Fruit fly (Drosophila melanogaster) Kc167 (cell line): ENCODE measurements around the gene pad.

Experiments used
- h ChIP-seq: fragments of >200 bp; optimal IDR thresholded peaks from 3 replicates; lab custom pipeline; 2018; ENCODE audit warnings: missing external identifiers
- insv ChIP-seq: fragments of >200 bp; optimal IDR thresholded peaks from 3 replicates; lab custom pipeline; 2018; ENCODE audit warnings: missing external identifiers
- psq ChIP-seq: fragments of >200 bp; optimal IDR thresholded peaks from 2 replicates; lab custom pipeline; 2017; ENCODE audit warnings: missing external identifiers
- ttk ChIP-seq: sonication (Bioruptor generic); optimal IDR thresholded peaks from 2 replicates; lab custom pipeline; 2017; ENCODE audit warnings: missing external identifiers

DNA sequence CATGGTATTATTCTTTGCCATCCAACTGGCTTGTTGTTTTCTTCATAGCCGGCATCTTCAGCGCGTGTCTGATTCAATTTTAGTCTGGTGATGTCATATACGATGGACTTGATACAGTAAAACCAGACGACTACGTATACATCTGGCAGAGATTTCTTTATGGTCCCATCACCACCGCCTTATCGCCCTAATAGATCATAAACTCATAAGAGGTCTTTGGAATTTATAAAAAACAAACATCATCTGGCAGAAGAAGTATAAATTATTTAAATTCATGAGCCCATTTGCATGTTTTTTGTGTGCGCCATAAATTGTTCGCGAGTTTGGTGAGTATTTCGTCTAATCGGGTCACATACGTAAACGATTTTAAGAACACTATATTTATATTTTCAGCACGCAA is 6.2 kb downstream of the pad start:
- TF ChIP-seq ttk (lab: Kevin White, UChicago) (no peak), psq (lab: Kevin White, UChicago) (no peak), h (no peak), insv (no peak)
